Fruit fly (Drosophila melanogaster) whole organism, embryonic: ENCODE results near the gene CG9389.

Experiments used
- Antp ChIP-seq: fragments of 200-800 bp; sonication (Bioruptor generic); optimal IDR thresholded peaks from 3 replicates; lab custom pipeline; 2016; ENCODE audit warnings: missing biosample characterization, missing genetic modification characterization
- B-H2 ChIP-seq: fragments of 200-800 bp; sonication (Bioruptor generic); optimal IDR thresholded peaks from 2 replicates; lab custom pipeline; 2018; ENCODE audit warnings: missing biosample characterization, mild to moderate bottlenecking, missing genetic modification characterization
- CG10431 ChIP-seq: fragments of 200-800 bp; sonication (Bioruptor generic); optimal IDR thresholded peaks from 3 replicates; lab custom pipeline; 2018; ENCODE audit warnings: missing biosample characterization, mild to moderate bottlenecking, missing genetic modification characterization
- CG11696 ChIP-seq: fragments of 200-800 bp; sonication (Bioruptor generic); IDR thresholded peaks from 2 replicates; pipeline ENCODE4 v1.3.6; 2022; ENCODE audit warnings: missing biosample characterization, missing genetic modification characterization
- CG12071 ChIP-seq: fragments of 200-800 bp; sonication (Bioruptor generic); optimal IDR thresholded peaks from 3 replicates; lab custom pipeline; 2018; ENCODE audit warnings: missing biosample characterization, mild to moderate bottlenecking, missing genetic modification characterization
- CG18262 ChIP-seq: fragments of 200-800 bp; optimal IDR thresholded peaks from 3 replicates; lab custom pipeline; 2019; ENCODE audit warnings: missing biosample characterization, mild to moderate bottlenecking, missing genetic modification characterization, moderate library complexity
- CG2678 ChIP-seq: fragments of 200-800 bp; sonication (Bioruptor generic); optimal IDR thresholded peaks from 3 replicates; lab custom pipeline; 2019; ENCODE audit warnings: missing biosample characterization, mild to moderate bottlenecking, missing genetic modification characterization, moderate library complexity
- CG30431 ChIP-seq: fragments of 200-800 bp; sonication (Bioruptor generic); optimal IDR thresholded peaks from 2 replicates; lab custom pipeline; 2017; ENCODE audit warnings: missing biosample characterization, missing genetic modification characterization
- CG33557 ChIP-seq: fragments of 200-800 bp; sonication (Bioruptor generic); optimal IDR thresholded peaks from 2 replicates; lab custom pipeline; 2019; ENCODE audit warnings: missing biosample characterization, mild to moderate bottlenecking, missing genetic modification characterization, moderate library complexity
- CG4282 ChIP-seq: fragments of 200-800 bp; sonication (Bioruptor generic); optimal IDR thresholded peaks from 2 replicates; lab custom pipeline; 2016; ENCODE audit warnings: missing biosample characterization, missing genetic modification characterization
- CG4328 ChIP-seq: fragments of 200-800 bp; sonication (Bioruptor generic); optimal IDR thresholded peaks from 3 replicates; lab custom pipeline; 2017; ENCODE audit warnings: missing biosample characterization, missing genetic modification reagents, missing genetic modification characterization
- CG7271 ChIP-seq: fragments of 200-800 bp; sonication (Bioruptor generic); optimal IDR thresholded peaks from 2 replicates; lab custom pipeline; 2018; ENCODE audit warnings: missing biosample characterization, mild to moderate bottlenecking, missing genetic modification characterization, moderate library complexity
- CG7928 ChIP-seq: fragments of 200-800 bp; sonication (Bioruptor generic); optimal IDR thresholded peaks from 2 replicates; lab custom pipeline; 2017; ENCODE audit warnings: missing biosample characterization, mild to moderate bottlenecking, missing genetic modification characterization
- CG7963 ChIP-seq: fragments of 200-800 bp; sonication (Bioruptor generic); IDR thresholded peaks from 3 replicates; pipeline ENCODE4 v1.3.6; 2022; ENCODE audit warnings: missing biosample characterization, missing genetic modification characterization; ENCODE audit not compliant: partially characterized antibody
- CG8281 ChIP-seq: fragments of 200-800 bp; sonication (Bioruptor generic); optimal IDR thresholded peaks from 2 replicates; lab custom pipeline; 2018; ENCODE audit warnings: missing biosample characterization, mild to moderate bottlenecking, missing genetic modification characterization, moderate library complexity
- CG8765 ChIP-seq: fragments of 200-800 bp; sonication (Bioruptor generic); IDR thresholded peaks from 2 replicates; pipeline ENCODE4 v1.3.6; 2022; ENCODE audit warnings: missing biosample characterization, missing genetic modification characterization
- Dp ChIP-seq: fragments of 200-800 bp; sonication (Bioruptor generic); optimal IDR thresholded peaks from 2 replicates; lab custom pipeline; 2018; ENCODE audit warnings: missing biosample characterization, mild to moderate bottlenecking, missing genetic modification characterization, moderate library complexity
- Hand ChIP-seq: fragments of 200-800 bp; sonication (Bioruptor generic); optimal IDR thresholded peaks from 2 replicates; lab custom pipeline; 2017; ENCODE audit warnings: mild to moderate bottlenecking, missing biosample characterization, missing genetic modification reagents, missing genetic modification characterization
- Hr3 ChIP-seq: fragments of 200-800 bp; sonication (Bioruptor generic); optimal IDR thresholded peaks from 3 replicates; lab custom pipeline; 2016; ENCODE audit warnings: missing biosample characterization, missing genetic modification characterization
- Hsf ChIP-seq: fragments of 200-800 bp; sonication (Bioruptor generic); optimal IDR thresholded peaks from 3 replicates; lab custom pipeline; 2016; ENCODE audit warnings: missing biosample characterization, missing genetic modification characterization
- MESR4 ChIP-seq: fragments of 200-800 bp; sonication (Bioruptor generic); optimal IDR thresholded peaks from 2 replicates; lab custom pipeline; 2018; ENCODE audit warnings: missing biosample characterization, mild to moderate bottlenecking, missing genetic modification characterization, moderate library complexity
- Sox100B ChIP-seq: fragments of 200-800 bp; sonication (Bioruptor generic); optimal IDR thresholded peaks from 3 replicates; lab custom pipeline; 2018; ENCODE audit warnings: missing biosample characterization, mild to moderate bottlenecking, missing genetic modification characterization
- TFAM ChIP-seq: fragments of 200-800 bp; sonication (Bioruptor generic); optimal IDR thresholded peaks from 2 replicates; lab custom pipeline; 2017; ENCODE audit warnings: missing biosample characterization, missing genetic modification characterization, inconsistent platforms
- YL-1 ChIP-seq: fragments of 200-800 bp; sonication (Bioruptor generic); optimal IDR thresholded peaks from 3 replicates; lab custom pipeline; 2017; ENCODE audit warnings: missing biosample characterization, mild to moderate bottlenecking, missing genetic modification characterization
- bigmax ChIP-seq: fragments of 200-800 bp; sonication (Bioruptor generic); optimal IDR thresholded peaks from 2 replicates; lab custom pipeline; 2018; ENCODE audit warnings: missing biosample characterization, mild to moderate bottlenecking, missing genetic modification characterization
- caup ChIP-seq: fragments of 200-800 bp; sonication (Bioruptor generic); optimal IDR thresholded peaks from 3 replicates; lab custom pipeline; 2017; ENCODE audit warnings: missing biosample characterization, mild to moderate bottlenecking, missing genetic modification characterization, moderate library complexity; ENCODE audit not compliant: severe bottlenecking
- crol ChIP-seq: fragments of 200-800 bp; sonication (Bioruptor generic); IDR thresholded peaks from 2 replicates; pipeline ENCODE4 v1.3.6; 2022; ENCODE audit warnings: missing biosample characterization, missing genetic modification characterization
- cwo ChIP-seq: fragments of 200-800 bp; sonication (Bioruptor generic); optimal IDR thresholded peaks from 3 replicates; lab custom pipeline; 2017; ENCODE audit warnings: missing biosample characterization, missing genetic modification characterization, mild to moderate bottlenecking, moderate library complexity, missing genetic modification reagents
- gsb-n ChIP-seq: fragments of 200-800 bp; sonication (Bioruptor generic); optimal IDR thresholded peaks from 3 replicates; lab custom pipeline; 2018; ENCODE audit warnings: missing biosample characterization, mild to moderate bottlenecking, missing genetic modification characterization
- gt ChIP-seq: fragments of 200-800 bp; sonication (Bioruptor generic); IDR thresholded peaks from 2 replicates; pipeline ENCODE4 v1.3.6; 2022; ENCODE audit warnings: missing biosample characterization, missing genetic modification characterization
- hb ChIP-seq: fragments of 200-800 bp; sonication (Bioruptor generic); IDR thresholded peaks from 3 replicates; pipeline ENCODE4 v1.3.6; 2022; ENCODE audit warnings: missing biosample characterization, missing genetic modification characterization; ENCODE audit not compliant: partially characterized antibody
- hbn ChIP-seq: fragments of 200-800 bp; sonication (Bioruptor generic); IDR thresholded peaks from 2 replicates; pipeline ENCODE4 v1.3.6; 2022; ENCODE audit warnings: missing biosample characterization, missing genetic modification characterization; ENCODE audit not compliant: partially characterized antibody
- hkb ChIP-seq, 2 experiments: fragments of 200-800 bp in 1 of 2; fragments of >200 bp in 1 of 2; sonication (Bioruptor generic) in 1 of 2; IDR thresholded peaks in 1 of 2; optimal IDR thresholded peaks in 1 of 2; 2 replicates each; pipeline versions ENCODE4 v1.3.6 to Lab custom; 2017 to 2022; ENCODE audit warnings: missing biosample characterization in 1 of 2, missing genetic modification characterization in 1 of 2
- jing ChIP-seq: fragments of 200-800 bp; sonication (Bioruptor generic); optimal IDR thresholded peaks from 2 replicates; lab custom pipeline; 2018; ENCODE audit warnings: missing biosample characterization, mild to moderate bottlenecking, missing genetic modification characterization
- knrl ChIP-seq: fragments of 200-800 bp; sonication (Bioruptor generic); IDR thresholded peaks from 3 replicates; pipeline ENCODE4 v1.3.6; 2022; ENCODE audit warnings: missing biosample characterization, missing genetic modification characterization; ENCODE audit not compliant: partially characterized antibody
- lbe ChIP-seq: fragments of 200-800 bp; sonication (Bioruptor generic); optimal IDR thresholded peaks from 2 replicates; lab custom pipeline; 2016; ENCODE audit warnings: missing biosample characterization, mild to moderate bottlenecking, missing genetic modification characterization
- luna ChIP-seq: fragments of 200-800 bp; sonication (Bioruptor generic); optimal IDR thresholded peaks from 2 replicates; lab custom pipeline; 2016; ENCODE audit warnings: missing biosample characterization, missing genetic modification characterization
- nerfin-1 ChIP-seq: fragments of 200-800 bp; sonication (Bioruptor generic); optimal IDR thresholded peaks from 3 replicates; lab custom pipeline; 2019; ENCODE audit warnings: missing biosample characterization, mild to moderate bottlenecking, missing genetic modification characterization, moderate library complexity
- nerfin-2 ChIP-seq: fragments of 200-800 bp; sonication (Bioruptor generic); IDR thresholded peaks from 2 replicates; pipeline ENCODE4 v1.3.6; 2022; ENCODE audit warnings: missing biosample characterization, missing genetic modification characterization; ENCODE audit not compliant: partially characterized antibody
- phol ChIP-seq: fragments of 200-800 bp; sonication (Bioruptor generic); optimal IDR thresholded peaks from 3 replicates; lab custom pipeline; 2018; ENCODE audit warnings: missing biosample characterization, mild to moderate bottlenecking, missing genetic modification characterization, moderate library complexity
- repo ChIP-seq: fragments of 200-800 bp; sonication (Bioruptor generic); optimal IDR thresholded peaks from 2 replicates; lab custom pipeline; 2016; ENCODE audit warnings: missing biosample characterization, missing genetic modification characterization
- sd ChIP-seq: fragments of 200-800 bp; sonication (Bioruptor generic); optimal IDR thresholded peaks from 3 replicates; lab custom pipeline; 2018; ENCODE audit warnings: missing biosample characterization, mild to moderate bottlenecking, missing genetic modification characterization, moderate library complexity
- slou ChIP-seq: fragments of 200-800 bp; sonication (Bioruptor generic); optimal IDR thresholded peaks from 3 replicates; lab custom pipeline; 2016; ENCODE audit warnings: missing biosample characterization, missing genetic modification characterization
- stc ChIP-seq: fragments of 200-800 bp; sonication (Bioruptor generic); IDR thresholded peaks from 2 replicates; pipeline ENCODE4 v1.3.6; 2022; ENCODE audit warnings: missing biosample characterization, missing genetic modification characterization
- tap ChIP-seq: fragments of 200-800 bp; optimal IDR thresholded peaks from 3 replicates; lab custom pipeline; 2019; ENCODE audit warnings: missing biosample characterization, mild to moderate bottlenecking, missing genetic modification characterization, moderate library complexity
- tio ChIP-seq: fragments of 200-800 bp; sonication (Bioruptor generic); optimal IDR thresholded peaks from 2 replicates; lab custom pipeline; 2017; ENCODE audit warnings: missing biosample characterization, missing genetic modification characterization, inconsistent platforms
- tll ChIP-seq, 2 experiments: fragments of 200-800 bp in 1 of 2; fragments of >200 bp in 1 of 2; sonication (Bioruptor generic) in 1 of 2; optimal IDR thresholded peaks; 2 replicates each; lab custom pipeline; 2017 to 2019; ENCODE audit warnings: missing biosample characterization in 2 of 2, missing genetic modification characterization in 2 of 2, mild to moderate bottlenecking in 1 of 2, moderate library complexity in 1 of 2
- zfh2 ChIP-seq: fragments of 200-800 bp; sonication (Bioruptor generic); optimal IDR thresholded peaks from 2 replicates; lab custom pipeline; 2016; ENCODE audit warnings: missing biosample characterization, missing genetic modification characterization

The CG9389 gene

DNA sequence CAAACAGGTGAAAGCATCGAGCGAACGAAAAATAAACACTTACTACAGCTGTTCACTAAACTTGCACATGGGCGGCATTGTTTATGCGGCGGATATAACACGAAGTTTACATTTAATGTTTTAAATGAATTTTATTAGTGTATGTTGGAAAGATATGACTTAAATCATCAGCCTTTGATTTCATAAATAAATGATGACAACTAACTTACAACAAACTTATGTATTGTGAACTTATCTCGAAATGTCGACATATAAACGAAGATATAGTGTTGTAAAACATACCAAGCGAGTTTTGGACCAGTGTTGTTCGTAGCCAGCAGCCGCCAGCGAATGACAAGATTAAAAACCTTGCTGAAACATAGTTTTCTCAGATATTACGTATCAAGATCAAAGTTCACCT, 34.0 kb upstream of the CG9389 start, which contains the start of the genes CG11309 and CG7632 (continued):
- peak; percentile 98 for TF ChIP-seq CG10431
- peak; percentile 99 for TF ChIP-seq Sox100B
- peak; percentile 95 for TF ChIP-seq MESR4 (GFP tag; lab: Kevin White, UChicago)
- TF ChIP-seq CG4328 (GFP tag; lab: Kevin White, UChicago) = peak; percentile 100
- TF ChIP-seq crol (GFP tag; lab: Robert Waterston, UW) = peak; percentile 71
- peak; percentile 96 for TF ChIP-seq CG4282
- peak; percentile 96 for TF ChIP-seq sd (tag; lab: Kevin White, UChicago)
- TF ChIP-seq lbe (GFP tag; lab: Kevin White, UChicago) = peak; percentile 99
- peak; percentile 99 for TF ChIP-seq Hsf (GFP tag; lab: Kevin White, UChicago)
- TF ChIP-seq hb (GFP tag; lab: Robert Waterston, UW) = no peak
- 0 out of 3 replicates have a peak, but pooled peaks have one; percentile 22 for TF ChIP-seq knrl (GFP tag; lab: Robert Waterston, UW)
- peak; percentile 100 for TF ChIP-seq CG12071 (GFP tag; lab: Kevin White, UChicago)
- peak; percentile 99 for TF ChIP-seq stc (GFP tag; lab: Robert Waterston, UW)
- peak; percentile 96 for TF ChIP-seq TFAM (GFP tag; lab: Kevin White, UChicago)
- TF ChIP-seq phol (tag; lab: Kevin White, UChicago) = peak; percentile 99
- peak in 1 of 2 experiments; percentile 86 for TF ChIP-seq tll (GFP tag; optimal IDR thresholded peaks at IDR 0.05; lab: Kevin White, UChicago)
- peak; percentile 99 for TF ChIP-seq caup
- TF ChIP-seq CG30431 = peak; percentile 94
- TF ChIP-seq CG2678 (tag; lab: Kevin White, UChicago) = peak; percentile 100
- TF ChIP-seq CG7928 (GFP tag; lab: Kevin White, UChicago) = peak; percentile 87
- TF ChIP-seq luna (GFP tag; lab: Kevin White, UChicago) = peak; percentile 95
- TF ChIP-seq repo (GFP tag; lab: Kevin White, UChicago) = peak; percentile 98
- peak; percentile 100 for TF ChIP-seq nerfin-1
- peak; percentile 30 for TF ChIP-seq hkb (optimal IDR thresholded peaks at IDR 0.05; lab: Kevin White, UChicago)
- TF ChIP-seq hkb (GFP tag; IDR thresholded peaks at IDR 0.05; lab: Robert Waterston, UW) = peak; percentile 100
- peak; percentile 97 for TF ChIP-seq jing (GFP tag; lab: Kevin White, UChicago)
- TF ChIP-seq tio (GFP tag; lab: Kevin White, UChicago) = peak; percentile 94
- TF ChIP-seq CG7271 (tag; lab: Kevin White, UChicago) = peak; percentile 100
- TF ChIP-seq nerfin-2 (GFP tag; lab: Robert Waterston, UW) = no peak
- peak; percentile 97 for TF ChIP-seq Hr3 (GFP tag; lab: Kevin White, UChicago)
- TF ChIP-seq B-H2 (GFP tag; lab: Kevin White, UChicago) = peak; percentile 100
- peak; percentile 99 for TF ChIP-seq gsb-n
- TF ChIP-seq tap (tag; lab: Kevin White, UChicago) = peak; percentile 100
- TF ChIP-seq Dp = peak; percentile 59
- peak; percentile 95 for TF ChIP-seq CG11696 (GFP tag; lab: Robert Waterston, UW)
- TF ChIP-seq slou (GFP tag; lab: Kevin White, UChicago) = peak; percentile 96
- TF ChIP-seq CG7963 (GFP tag; lab: Robert Waterston, UW) = no peak
- TF ChIP-seq hbn = peak; percentile 36; the same call in 1 of the 2 replicates
- TF ChIP-seq bigmax = peak; percentile 87
- peak; percentile 94 for TF ChIP-seq CG8765
- peak; percentile 95 for TF ChIP-seq CG8281 (tag; lab: Kevin White, UChicago)
- peak; percentile 98 for TF ChIP-seq cwo (GFP tag; lab: Kevin White, UChicago)
- peak; percentile 97 for TF ChIP-seq zfh2 (GFP tag; lab: Kevin White, UChicago)
- TF ChIP-seq YL-1 (GFP tag; lab: Kevin White, UChicago) = peak; percentile 99
- TF ChIP-seq Hand = peak; percentile 99
- peak; percentile 97 for TF ChIP-seq Antp (GFP tag; lab: Kevin White, UChicago)
- TF ChIP-seq gt = peak; percentile 94
- TF ChIP-seq CG33557 (GFP tag; lab: Kevin White, UChicago) = peak; percentile 100
- TF ChIP-seq CG18262 = peak; percentile 100
